Fruit fly (Drosophila melanogaster): ENCODE results near the gene PIG-K.
A peak's percentile ranks its signal among the peaks of the same experiment; 100 is the strongest.

The PIG-K gene

dm6 chrX:1984175-1984973 lies 24.8 kb downstream of the PIG-K start (continued):
- TF ChIP-seq danr (GFP tag; IDR thresholded peaks at IDR 0.05): peak; percentile 77
- 0 out of 2 replicates have a peak, but pooled peaks have one; percentile 19 for TF ChIP-seq Taf1 (GFP tag; IDR thresholded peaks at IDR 0.05)
- peak; percentile 48; the same call in 1 of the 2 replicates for TF ChIP-seq onecut (GFP tag; IDR thresholded peaks at IDR 0.05)
- no peak for TF ChIP-seq CG34224 (GFP tag; IDR thresholded peaks at IDR 0.05; ENCODE audit: partially characterized antibody)
- TF ChIP-seq tgo (GFP tag; IDR thresholded peaks at IDR 0.05): peak; percentile 65; the same call in 2 of the 3 replicates
- peak; percentile 53 for TF ChIP-seq CG8281 (tag; optimal IDR thresholded peaks at IDR 0.05)
- peak; percentile 66 for TF ChIP-seq sob (GFP tag; IDR thresholded peaks at IDR 0.05)
- TF ChIP-seq Sin3A (optimal IDR thresholded peaks at IDR 0.05): no peak
- no peak for TF ChIP-seq vfl (GFP tag; optimal IDR thresholded peaks at IDR 0.05)
- peak; percentile 41 for TF ChIP-seq CG8089 (GFP tag; optimal IDR thresholded peaks at IDR 0.05)
- TF ChIP-seq CG17829 (tag; optimal IDR thresholded peaks at IDR 0.05): peak; percentile 72
- TF ChIP-seq rib (GFP tag; IDR thresholded peaks at IDR 0.05): 0 out of 2 replicates have a peak, but pooled peaks have one; percentile 9
- no peak for TF ChIP-seq h (optimal IDR thresholded peaks at IDR 0.05)
- peak; percentile 39 for TF ChIP-seq CG4424 (GFP tag; optimal IDR thresholded peaks at IDR 0.05)
- peak; percentile 15 for TF ChIP-seq wek (GFP tag; optimal IDR thresholded peaks at IDR 0.05)
- no peak for TF ChIP-seq CG7963 (GFP tag; IDR thresholded peaks at IDR 0.05; ENCODE audit: partially characterized antibody)
- TF ChIP-seq zfh2 (GFP tag; optimal IDR thresholded peaks at IDR 0.05): peak; percentile 84
- peak; percentile 63 for TF ChIP-seq CG9817 (tag; optimal IDR thresholded peaks at IDR 0.05)
- no peak for TF ChIP-seq Sry-β (GFP tag; optimal IDR thresholded peaks at IDR 0.05)
- TF ChIP-seq jumu (GFP tag; optimal IDR thresholded peaks at IDR 0.05): peak; percentile 59
- TF ChIP-seq CG31224 (GFP tag; IDR thresholded peaks at IDR 0.05): no peak
- TF ChIP-seq crp (GFP tag; optimal IDR thresholded peaks at IDR 0.05): peak in 1 of 2 experiments; percentile 37
- TF ChIP-seq CG11695 (GFP tag; IDR thresholded peaks at IDR 0.05): peak; percentile 52; the same call in 1 of the 3 replicates
- TF ChIP-seq CG3838 (GFP tag; optimal IDR thresholded peaks at IDR 0.05): peak; percentile 44
- TF ChIP-seq CG7987 (GFP tag; optimal IDR thresholded peaks at IDR 0.05): no peak
- TF ChIP-seq CG6765 (GFP tag; optimal IDR thresholded peaks at IDR 0.05): no peak
- TF ChIP-seq CG12236 (GFP tag; optimal IDR thresholded peaks at IDR 0.05): peak; percentile 22
- TF ChIP-seq gem (tag; optimal IDR thresholded peaks at IDR 0.05): peak; percentile 87
- no peak for TF ChIP-seq CG13287 (GFP tag; IDR thresholded peaks at IDR 0.05; ENCODE audit: partially characterized antibody)
- TF ChIP-seq CG31365 (tag; optimal IDR thresholded peaks at IDR 0.05): peak; percentile 41
- no peak for TF ChIP-seq yki (optimal IDR thresholded peaks at IDR 0.05)
- peak; percentile 31 for TF ChIP-seq grn (GFP tag; optimal IDR thresholded peaks at IDR 0.05)
- TF ChIP-seq gcm (GFP tag; optimal IDR thresholded peaks at IDR 0.05): peak; percentile 80
- TF ChIP-seq emc (GFP tag; optimal IDR thresholded peaks at IDR 0.05): peak; percentile 32
- TF ChIP-seq CG2120 (GFP tag; optimal IDR thresholded peaks at IDR 0.05): peak; percentile 83
- TF ChIP-seq CG13624 (GFP tag; optimal IDR thresholded peaks at IDR 0.05): peak; percentile 52
- TF ChIP-seq CHES-1-like (GFP tag; optimal IDR thresholded peaks at IDR 0.05): peak; percentile 81
- peak; percentile 36 for TF ChIP-seq CG17186 (GFP tag; optimal IDR thresholded peaks at IDR 0.05)
- peak; percentile 52 for TF ChIP-seq her (GFP tag; optimal IDR thresholded peaks at IDR 0.05)
- TF ChIP-seq CG32772 (GFP tag; IDR thresholded peaks at IDR 0.05): peak; percentile 87
- TF ChIP-seq eve (GFP tag; optimal IDR thresholded peaks at IDR 0.05): no peak
- peak; percentile 7 for TF ChIP-seq trh (GFP tag; optimal IDR thresholded peaks at IDR 0.05)
- peak; percentile 65 for TF ChIP-seq ssp (GFP tag; IDR thresholded peaks at IDR 0.05)
- peak; percentile 75 for TF ChIP-seq org-1 (GFP tag; optimal IDR thresholded peaks at IDR 0.05)
- peak; percentile 90 for TF ChIP-seq dmrt99B (tag; optimal IDR thresholded peaks at IDR 0.05)
- peak; percentile 59 for TF ChIP-seq lab (GFP tag; optimal IDR thresholded peaks at IDR 0.05)
- TF ChIP-seq CG4282 (GFP tag; optimal IDR thresholded peaks at IDR 0.05): no peak
- TF ChIP-seq Nf-YB (GFP tag; optimal IDR thresholded peaks at IDR 0.05): peak; percentile 27
- TF ChIP-seq CG6272 (GFP tag; IDR thresholded peaks at IDR 0.05): peak; percentile 60
- TF ChIP-seq CG33213 (GFP tag; optimal IDR thresholded peaks at IDR 0.05): peak; percentile 25
